Fruit fly (Drosophila melanogaster): ENCODE results near the gene Osi15.

- TF ChIP-seq unpg (GFP tag; optimal IDR thresholded peaks at IDR 0.05) (no peak), Dfd (GFP tag; optimal IDR thresholded peaks at IDR 0.05) (no peak), bsh (GFP tag; optimal IDR thresholded peaks at IDR 0.05) (no peak), Fer2 (tag; optimal IDR thresholded peaks at IDR 0.05) (no peak), CG2202 (tag; optimal IDR thresholded peaks at IDR 0.05) (no peak), pho (GFP tag; optimal IDR thresholded peaks at IDR 0.05) (no peak), D19A (tag; optimal IDR thresholded peaks at IDR 0.05) (no peak), CG16779 (GFP tag; IDR thresholded peaks at IDR 0.05) (no peak), exex (tag; optimal IDR thresholded peaks at IDR 0.05) (no peak), CG17385 (GFP tag; optimal IDR thresholded peaks at IDR 0.05) (no peak)
Measured at dm6 chr3R:6297164-6297563, 4.4 kb upstream of the Osi15 start.
